Fruit fly (Drosophila melanogaster) whole organism, embryonic: ENCODE measurements around the gene TFAM.

Source experiments
- Adf1 ChIP-seq: fragments of 200-800 bp; sonication (Bioruptor generic); IDR thresholded peaks from 2 replicates; pipeline ENCODE4 v1.3.6; 2022; ENCODE audit warnings: missing biosample characterization, missing genetic modification characterization
- CG11504 ChIP-seq: fragments of 200-800 bp; sonication (Bioruptor generic); optimal IDR thresholded peaks from 3 replicates; lab custom pipeline; 2019; ENCODE audit warnings: missing biosample characterization, mild to moderate bottlenecking, missing genetic modification characterization, moderate library complexity
- CG3847 ChIP-seq: fragments of 200-800 bp; sonication (Bioruptor generic); IDR thresholded peaks from 2 replicates; pipeline ENCODE4 v1.3.6; 2022; ENCODE audit warnings: missing biosample characterization, missing genetic modification characterization
- Dek ChIP-seq: fragments of 200-800 bp; sonication (Bioruptor generic); optimal IDR thresholded peaks from 3 replicates; lab custom pipeline; 2019; ENCODE audit warnings: missing biosample characterization, mild to moderate bottlenecking, missing genetic modification characterization, moderate library complexity
- Fer2 ChIP-seq: fragments of 200-800 bp; sonication (Bioruptor generic); optimal IDR thresholded peaks from 2 replicates; lab custom pipeline; 2018; ENCODE audit warnings: missing biosample characterization, mild to moderate bottlenecking, missing genetic modification characterization, moderate library complexity
- GATAe ChIP-seq: fragments of 200-800 bp; sonication (Bioruptor generic); conservative IDR thresholded peaks from 2 replicates; pipeline ENCODE4 v1.3.6; 2022; ENCODE audit warnings: missing biosample characterization, missing genetic modification characterization
- HmgD ChIP-seq: fragments of 200-800 bp; sonication (Bioruptor generic); optimal IDR thresholded peaks from 3 replicates; lab custom pipeline; 2016; ENCODE audit warnings: missing biosample characterization, missing genetic modification characterization
- bab2 ChIP-seq: fragments of 200-800 bp; sonication (Bioruptor generic); optimal IDR thresholded peaks from 2 replicates; lab custom pipeline; 2016; ENCODE audit warnings: missing biosample characterization, missing genetic modification characterization
- corto ChIP-seq: fragments of 200-800 bp; sonication (Bioruptor generic); optimal IDR thresholded peaks from 2 replicates; lab custom pipeline; 2016; ENCODE audit warnings: missing biosample characterization, mild to moderate bottlenecking, missing genetic modification characterization, moderate library complexity
- hth ChIP-seq: fragments of >200 bp; optimal IDR thresholded peaks from 2 replicates; lab custom pipeline; 2017; ENCODE audit warnings: inconsistent platforms
- sima ChIP-seq: fragments of 200-800 bp; sonication (Bioruptor generic); optimal IDR thresholded peaks from 2 replicates; lab custom pipeline; 2016; ENCODE audit warnings: missing biosample characterization, missing genetic modification characterization

DNA sequence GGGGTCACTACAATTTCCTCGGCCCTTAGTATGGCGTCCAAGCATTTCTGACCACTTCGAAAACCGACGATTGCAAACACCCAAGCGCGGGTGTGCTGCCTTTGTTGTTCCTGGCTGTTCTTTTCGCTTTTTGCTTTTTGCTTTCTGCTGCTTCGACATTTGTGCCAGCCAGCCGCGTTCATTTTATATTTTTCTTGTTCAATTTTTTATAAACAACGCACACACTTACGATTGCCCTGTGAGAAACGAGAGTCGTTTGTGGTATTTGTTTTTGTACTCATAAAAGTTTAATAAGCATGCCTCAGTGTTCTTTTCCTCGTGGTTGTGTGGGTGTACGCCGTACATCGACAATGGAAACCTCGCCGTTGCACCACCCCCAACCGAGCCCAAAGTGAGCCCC, 29.1 kb downstream of the TFAM start:
- TF ChIP-seq GATAe (GFP tag; lab: Robert Waterston, UW) (no peak), corto (GFP tag; lab: Kevin White, UChicago) (no peak), sima (GFP tag; lab: Kevin White, UChicago) (no peak), Fer2 (tag; lab: Kevin White, UChicago) (no peak), Adf1 (no peak), bab2 (GFP tag; lab: Kevin White, UChicago) (no peak), CG11504 (tag; lab: Kevin White, UChicago) (no peak), hth (no peak), CG3847 (GFP tag; lab: Robert Waterston, UW) (no peak), Dek (no peak), HmgD (GFP tag; lab: Kevin White, UChicago) (no peak)
